Worm (Caenorhabditis elegans): Measurements from ENCODE around the gene clec-194.
A peak's percentile ranks its signal among the peaks of the same experiment; 100 is the strongest.
"Not testable (repeated sequence)": the region's sequence is repeated elsewhere in the genome, so short reads cannot be mapped to it uniquely, and the experiment has no call there.

The clec-194 gene

DNA sequence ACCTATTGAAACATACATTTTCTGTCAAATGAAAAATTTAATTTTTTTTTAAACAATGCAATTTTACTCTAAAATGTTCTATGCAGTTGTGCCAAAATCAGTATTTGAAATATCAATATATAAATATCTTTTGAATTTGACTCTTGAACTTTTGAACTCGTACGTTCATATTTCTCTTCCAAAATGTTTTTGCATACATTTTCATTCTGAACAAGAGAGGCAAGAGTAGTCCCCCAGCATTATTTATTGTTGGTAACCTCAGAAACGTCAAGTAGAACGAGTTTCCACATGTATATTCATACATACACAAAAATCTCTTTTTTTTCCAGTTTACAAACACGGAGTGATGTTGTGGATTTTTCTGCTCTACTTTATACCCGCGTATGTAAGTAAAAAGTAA lies at the start of gene clec-194:
Gene clec-194 (plus strand): TSS at position 301 of the 400 bp plus-strand sequence.
- no peak for TF ChIP-seq T22C8.4 (GFP tag; IDR thresholded peaks at IDR 0.05)
- no peak for TF ChIP-seq flt-1 (GFP tag; IDR thresholded peaks at IDR 0.05)
- TF ChIP-seq tab-1 (GFP tag; IDR thresholded peaks at IDR 0.05) = no peak
- no peak for TF ChIP-seq ztf-23 (GFP tag; IDR thresholded peaks at IDR 0.05)
- TF ChIP-seq cog-1 (tag; optimal IDR thresholded peaks at IDR 0.05) = no peak

DNA sequence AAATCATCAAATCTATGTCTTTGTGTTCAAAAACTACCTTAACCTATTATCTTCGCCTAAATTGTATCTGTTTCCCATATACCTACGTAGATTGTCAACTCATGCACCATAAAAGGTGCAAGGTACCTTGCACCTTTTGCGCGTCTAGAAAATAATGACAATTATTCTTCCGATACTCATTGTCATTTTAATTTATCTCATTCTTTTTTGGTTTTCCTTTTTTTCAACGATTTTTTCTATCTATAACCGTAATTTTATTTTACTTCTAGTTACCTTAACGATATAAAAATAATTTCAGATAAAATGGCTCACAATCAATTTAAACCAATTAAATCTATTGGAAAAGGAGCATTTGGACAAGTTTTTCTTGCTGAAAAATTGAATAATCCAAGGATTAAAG lies 44.4 kb upstream of the clec-194 start, which contains the start of gene Y43D4A.6:
Gene Y43D4A.6 (plus strand): TSS at position 301 of the 400 bp plus-strand sequence.
- TF ChIP-seq flt-1 (GFP tag; IDR thresholded peaks at IDR 0.05) (no peak), ztf-23 (GFP tag; IDR thresholded peaks at IDR 0.05) (no peak), cog-1 (tag; optimal IDR thresholded peaks at IDR 0.05) (no peak), med-1 (GFP tag; optimal IDR thresholded peaks at IDR 0.05; ENCODE audit: insufficient read depth) (no peak), ref-1 (GFP tag; conservative IDR thresholded peaks at IDR 0.05) (no peak)

DNA sequence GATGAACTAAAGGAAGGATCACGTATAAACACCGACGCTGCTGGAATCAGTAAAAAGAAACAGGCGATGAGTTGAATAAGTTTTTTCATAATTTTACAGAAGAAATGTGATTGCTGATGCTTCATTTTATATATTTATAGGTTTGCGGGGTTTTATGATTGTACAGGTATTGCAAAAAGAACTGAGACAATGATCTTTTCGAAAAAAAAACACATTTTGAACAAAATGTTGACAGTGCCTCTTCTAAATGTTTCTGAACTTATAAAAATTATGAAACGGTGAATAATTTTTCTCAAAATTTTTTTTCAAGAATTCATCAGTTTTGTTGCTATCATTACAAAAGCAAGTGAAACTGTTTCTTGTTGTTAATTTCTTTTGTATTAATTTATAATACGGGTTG lies 25.1 kb upstream of the clec-194 start, which contains the start of gene clec-193:
Gene clec-193 (minus strand): TSS at position 101 of the 400 bp plus-strand sequence.
- no peak for TF ChIP-seq T22C8.4 (GFP tag; IDR thresholded peaks at IDR 0.05)
- TF ChIP-seq klf-2 (GFP tag; conservative IDR thresholded peaks at IDR 0.05) = no peak
- TF ChIP-seq ztf-23 (GFP tag; IDR thresholded peaks at IDR 0.05) = no peak
- no peak for TF ChIP-seq med-1 (GFP tag; optimal IDR thresholded peaks at IDR 0.05; ENCODE audit: insufficient read depth)
- no peak for TF ChIP-seq flt-1 (GFP tag; IDR thresholded peaks at IDR 0.05)
- no peak for TF ChIP-seq ztf-29 (GFP tag; IDR thresholded peaks at IDR 0.05)
- no peak for TF ChIP-seq cog-1 (tag; optimal IDR thresholded peaks at IDR 0.05)
- no peak for TF ChIP-seq ref-1 (GFP tag; conservative IDR thresholded peaks at IDR 0.05)
- TF ChIP-seq tab-1 (GFP tag; IDR thresholded peaks at IDR 0.05) = no peak

DNA sequence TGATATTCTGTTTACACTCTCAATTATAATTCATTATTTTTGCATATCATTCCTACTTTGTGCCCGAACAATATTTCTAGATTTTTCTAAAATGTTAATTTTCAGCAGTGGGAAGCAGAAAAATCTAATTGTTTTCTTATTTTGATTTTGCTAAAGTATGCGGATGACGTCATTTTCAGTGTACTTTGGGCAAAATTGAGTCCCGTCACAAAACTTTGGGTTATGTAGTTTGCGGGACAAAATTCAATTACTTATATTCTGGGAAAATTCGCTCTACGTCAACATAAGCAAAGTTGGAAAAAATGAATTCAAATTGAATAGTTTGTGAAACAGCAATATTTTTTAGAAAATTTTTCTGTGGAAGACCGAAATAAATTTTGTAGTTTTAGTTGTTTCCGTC lies 19.4 kb upstream of the clec-194 start:
- TF ChIP-seq med-1 (GFP tag; optimal IDR thresholded peaks at IDR 0.05; ENCODE audit: insufficient read depth) = no peak
- no peak for TF ChIP-seq klf-2 (GFP tag; conservative IDR thresholded peaks at IDR 0.05)

DNA sequence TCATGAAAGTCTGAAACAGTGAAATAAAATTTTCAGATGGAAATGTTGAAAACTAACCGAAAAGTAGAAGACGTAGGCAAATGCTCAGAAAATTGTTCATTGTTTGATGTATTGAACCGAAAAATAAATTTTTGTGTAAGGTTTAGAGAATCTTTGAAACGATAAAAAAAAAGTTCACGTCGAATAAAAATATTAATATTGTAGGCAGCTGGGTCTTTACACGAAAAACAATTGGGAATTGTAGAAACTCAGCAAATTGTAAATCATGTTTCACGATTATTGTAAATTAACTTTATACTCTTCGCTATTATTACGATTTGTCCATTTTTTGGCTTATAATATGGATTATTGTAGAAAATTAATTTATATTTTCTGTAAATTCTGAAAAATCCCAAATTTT lies 17.6 kb upstream of the clec-194 start, which contains the start of gene Y116A8A.2:
Gene Y116A8A.2 (minus strand): TSS at position 101 of the 400 bp plus-strand sequence.
- TF ChIP-seq flt-1 (GFP tag; IDR thresholded peaks at IDR 0.05) (no peak), klf-2 (GFP tag; conservative IDR thresholded peaks at IDR 0.05) (no peak), med-1 (GFP tag; optimal IDR thresholded peaks at IDR 0.05; ENCODE audit: insufficient read depth) (no peak), ztf-23 (GFP tag; IDR thresholded peaks at IDR 0.05) (no peak), cog-1 (tag; optimal IDR thresholded peaks at IDR 0.05) (no peak), T22C8.4 (GFP tag; IDR thresholded peaks at IDR 0.05) (no peak), ztf-29 (GFP tag; IDR thresholded peaks at IDR 0.05) (no peak)

DNA sequence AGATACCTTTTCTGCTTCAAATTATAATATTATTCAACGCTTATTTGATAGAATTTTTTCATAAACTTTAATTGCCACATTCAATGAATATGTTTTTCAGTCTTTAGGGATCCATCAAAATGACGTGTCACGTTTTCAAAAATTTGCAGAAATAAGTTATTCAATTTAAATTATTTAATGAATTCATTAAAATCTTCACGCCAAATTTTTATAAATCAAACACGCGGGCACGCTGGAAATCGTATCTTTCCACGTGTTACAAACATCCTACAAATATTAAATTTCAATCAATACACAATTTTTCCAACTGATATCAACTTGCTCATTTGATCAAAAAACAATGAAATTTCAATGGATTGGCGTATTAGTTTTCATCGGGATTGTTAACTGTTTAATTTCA lies 8.9 kb upstream of the clec-194 start, which contains the start of gene Y116A8A.4:
Gene Y116A8A.4 (plus strand): TSS at position 301 of the 400 bp plus-strand sequence.
- TF ChIP-seq klf-2 (GFP tag; conservative IDR thresholded peaks at IDR 0.05) (no peak), ztf-29 (GFP tag; IDR thresholded peaks at IDR 0.05) (no peak), med-1 (GFP tag; optimal IDR thresholded peaks at IDR 0.05; ENCODE audit: insufficient read depth) (no peak), tab-1 (GFP tag; IDR thresholded peaks at IDR 0.05) (no peak), flt-1 (GFP tag; IDR thresholded peaks at IDR 0.05) (no peak), ztf-23 (GFP tag; IDR thresholded peaks at IDR 0.05) (no peak), ref-1 (GFP tag; conservative IDR thresholded peaks at IDR 0.05) (no peak), T22C8.4 (GFP tag; IDR thresholded peaks at IDR 0.05) (no peak), cog-1 (tag; optimal IDR thresholded peaks at IDR 0.05) (no peak)

DNA sequence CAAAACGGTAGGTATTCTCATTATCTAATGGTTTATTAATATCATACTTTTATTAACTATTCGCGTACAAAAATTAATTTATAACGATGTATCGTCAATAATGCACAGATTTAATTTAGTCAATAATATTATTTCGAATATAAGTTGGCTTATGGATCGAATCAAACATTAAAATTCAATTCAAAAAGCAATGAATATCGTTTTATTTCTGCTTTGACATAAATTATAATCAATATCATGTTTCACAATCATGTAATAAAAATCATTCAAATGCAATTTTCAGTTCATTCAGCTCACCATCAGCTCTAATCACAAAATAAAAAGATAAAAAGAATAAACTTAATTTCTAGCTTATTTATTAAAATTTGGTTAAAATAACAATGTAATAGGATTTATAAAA lies 2.8 kb upstream of the clec-194 start, which contains the start of gene Y116A8A.6:
Gene Y116A8A.6 (minus strand): TSS at position 101 of the 400 bp plus-strand sequence.
- TF ChIP-seq ztf-23 (GFP tag; IDR thresholded peaks at IDR 0.05) (no peak), T22C8.4 (GFP tag; IDR thresholded peaks at IDR 0.05) (no peak), tab-1 (GFP tag; IDR thresholded peaks at IDR 0.05) (no peak), flt-1 (GFP tag; IDR thresholded peaks at IDR 0.05) (no peak), ref-1 (GFP tag; conservative IDR thresholded peaks at IDR 0.05) (no peak), ztf-29 (GFP tag; IDR thresholded peaks at IDR 0.05) (no peak), klf-2 (GFP tag; conservative IDR thresholded peaks at IDR 0.05) (no peak), med-1 (GFP tag; optimal IDR thresholded peaks at IDR 0.05; ENCODE audit: insufficient read depth) (no peak), cog-1 (tag; optimal IDR thresholded peaks at IDR 0.05) (no peak)

DNA sequence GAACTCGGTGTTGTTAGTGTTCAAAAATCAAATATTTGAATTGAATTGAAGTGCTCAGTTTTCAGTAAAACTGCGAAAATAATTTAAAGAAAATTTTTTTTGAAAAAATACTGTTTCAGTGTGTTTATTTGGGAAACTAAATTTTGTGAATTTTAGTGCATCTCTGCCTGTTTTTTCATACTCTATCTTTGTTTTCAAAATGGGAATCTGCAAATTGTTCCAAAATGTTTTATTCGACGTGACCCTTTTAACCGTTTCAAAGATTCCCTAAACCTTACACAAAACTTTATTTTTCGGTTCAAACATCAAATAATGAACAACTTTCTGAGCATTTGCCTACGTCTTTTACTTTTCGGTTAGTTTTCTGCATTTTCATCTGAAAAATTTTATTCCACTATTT lies 1.6 kb upstream of the clec-194 start, which contains the start of gene Y116A8A.7:
Gene Y116A8A.7 (plus strand): TSS at position 301 of the 400 bp plus-strand sequence.
- TF ChIP-seq klf-2 (GFP tag; conservative IDR thresholded peaks at IDR 0.05) (no peak), ztf-29 (GFP tag; IDR thresholded peaks at IDR 0.05) (no peak), ztf-23 (GFP tag; IDR thresholded peaks at IDR 0.05) (no peak), cog-1 (tag; optimal IDR thresholded peaks at IDR 0.05) (no peak), T22C8.4 (GFP tag; IDR thresholded peaks at IDR 0.05) (no peak), ref-1 (GFP tag; conservative IDR thresholded peaks at IDR 0.05) (no peak), tab-1 (GFP tag; IDR thresholded peaks at IDR 0.05) (no peak), med-1 (GFP tag; optimal IDR thresholded peaks at IDR 0.05; ENCODE audit: insufficient read depth) (no peak), flt-1 (GFP tag; IDR thresholded peaks at IDR 0.05) (no peak)

DNA sequence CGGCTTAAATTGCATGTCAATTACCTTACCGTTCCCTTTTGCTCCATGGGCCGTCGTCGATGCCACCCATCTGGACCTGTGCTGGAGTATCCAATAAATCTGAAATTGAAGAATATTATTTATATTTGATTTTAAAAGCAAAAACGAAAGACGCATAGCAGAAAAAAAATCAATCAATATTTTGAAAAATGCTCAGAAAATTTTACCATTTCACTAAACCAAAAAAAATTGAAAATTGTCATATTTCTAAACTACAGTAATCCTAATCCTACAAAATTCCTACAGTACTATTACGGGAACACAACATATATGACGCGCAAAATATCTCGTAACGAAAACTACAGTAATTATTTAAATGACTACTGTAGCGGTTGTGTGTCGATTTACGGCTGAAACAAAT lies 11.4 kb downstream of the clec-194 start, which contains the start of gene Y116A8A.150:
Gene Y116A8A.150 (minus strand): TSS at position 101 of the 400 bp plus-strand sequence.
- not testable (repeated sequence) for TF ChIP-seq flt-1 (GFP tag; IDR thresholded peaks at IDR 0.05); med-1 (GFP tag; optimal IDR thresholded peaks at IDR 0.05; ENCODE audit: insufficient read depth); ref-1 (GFP tag; conservative IDR thresholded peaks at IDR 0.05)

DNA sequence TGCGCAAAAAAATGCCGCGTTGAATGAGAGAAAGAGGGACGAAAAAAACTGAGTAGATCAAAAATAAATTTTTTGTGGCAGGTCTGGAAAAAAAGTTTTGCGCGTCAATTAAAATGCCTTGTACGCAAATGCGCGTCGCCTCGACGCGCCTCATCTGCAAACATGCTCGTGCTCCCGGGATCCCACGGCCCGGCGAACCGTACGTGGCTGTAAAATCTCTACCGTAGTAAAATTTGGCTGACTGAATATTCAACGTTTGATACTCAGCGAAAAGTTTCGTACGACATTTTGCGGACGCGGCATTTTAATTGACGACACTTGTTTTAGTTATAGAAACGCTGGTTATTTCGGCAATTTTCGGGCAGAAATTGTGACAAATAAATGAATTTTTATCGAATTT lies 13.9 kb downstream of the clec-194 start:
- TF ChIP-seq flt-1 (GFP tag; IDR thresholded peaks at IDR 0.05) (peak; percentile 71), ztf-23 (GFP tag; IDR thresholded peaks at IDR 0.05) (0 out of 2 replicates have a peak, but pooled peaks have one; percentile 28)

All from whole organism, midembryonic.